Fruit fly (Drosophila melanogaster): Measurements from ENCODE around the gene ntc.

Gene ntc

DNA sequence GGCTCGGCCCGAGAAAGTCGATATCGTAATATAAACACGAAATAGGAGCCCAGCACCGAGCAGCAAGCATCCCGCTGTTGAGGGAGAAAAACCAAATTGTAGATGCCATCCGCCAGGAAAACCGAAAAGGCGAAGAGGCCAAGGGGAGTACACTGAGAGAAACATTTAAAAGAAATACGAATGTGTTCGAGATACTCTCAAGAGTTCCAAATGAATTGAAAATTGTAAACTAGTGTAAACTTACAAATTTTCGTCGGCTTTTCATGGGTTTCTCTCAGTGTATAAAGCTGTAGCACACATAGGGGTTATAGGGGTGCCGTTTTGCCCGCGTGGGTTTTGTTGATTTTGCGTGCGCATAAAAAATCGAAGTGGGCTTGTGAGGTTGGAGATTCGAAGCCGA lies 3.6 kb downstream of the ntc start (continued):
- TF ChIP-seq Lpt (GFP tag; optimal IDR thresholded peaks at IDR 0.05) (no peak), Dek (tag; optimal IDR thresholded peaks at IDR 0.05) (peak; percentile 79), pros (GFP tag; optimal IDR thresholded peaks at IDR 0.05) (no peak), CG10366 (GFP tag; IDR thresholded peaks at IDR 0.05) (peak; percentile 69), CG13424 (tag; optimal IDR thresholded peaks at IDR 0.05) (peak; percentile 80), CG33557 (GFP tag; optimal IDR thresholded peaks at IDR 0.05) (no peak), CG6791 (GFP tag; IDR thresholded peaks at IDR 0.05; ENCODE audit: partially characterized antibody) (no peak), CG13775 (GFP tag; optimal IDR thresholded peaks at IDR 0.05) (peak; percentile 62), CG30431 (GFP tag; optimal IDR thresholded peaks at IDR 0.05) (peak; percentile 34), Jarid2 (GFP tag; optimal IDR thresholded peaks at IDR 0.05) (peak; percentile 26), CG3726 (GFP tag; IDR thresholded peaks at IDR 0.05) (no peak), CG31388 (GFP tag; optimal IDR thresholded peaks at IDR 0.05) (no peak), cas (GFP tag; IDR thresholded peaks at IDR 0.05) (peak; percentile 58; the same call in 1 of the 2 replicates), CG1024 (GFP tag; IDR thresholded peaks at IDR 0.05) (peak; percentile 60), wek (GFP tag; optimal IDR thresholded peaks at IDR 0.05) (peak; percentile 22), CG17359 (tag; optimal IDR thresholded peaks at IDR 0.05) (peak; percentile 66), GATAe (GFP tag; conservative IDR thresholded peaks at IDR 0.05) (no peak), CG6254 (GFP tag; optimal IDR thresholded peaks at IDR 0.05) (no peak), CG13894 (tag; optimal IDR thresholded peaks at IDR 0.05) (peak; percentile 90), insv (GFP tag; optimal IDR thresholded peaks at IDR 0.05) (peak in 1 of 2 experiments; percentile 29), grn (GFP tag; optimal IDR thresholded peaks at IDR 0.05) (no peak), HmgD (GFP tag; optimal IDR thresholded peaks at IDR 0.05) (peak; percentile 14), ci (GFP tag; IDR thresholded peaks at IDR 0.05) (peak; percentile 90), Ravus (GFP tag; IDR thresholded peaks at IDR 0.05) (peak; percentile 30), twi (tag; optimal IDR thresholded peaks at IDR 0.05) (no peak), ind (GFP tag; optimal IDR thresholded peaks at IDR 0.05) (peak; percentile 61), Bdp1 (GFP tag; optimal IDR thresholded peaks at IDR 0.05) (peak; percentile 47), CrebB (tag; optimal IDR thresholded peaks at IDR 0.05) (peak; percentile 84), Meics (GFP tag; optimal IDR thresholded peaks at IDR 0.05) (peak; percentile 78), ssp (GFP tag; IDR thresholded peaks at IDR 0.05) (peak; percentile 33; the same call in 1 of the 2 replicates), Eip74EF (GFP tag; optimal IDR thresholded peaks at IDR 0.05) (no peak), psq (GFP tag; optimal IDR thresholded peaks at IDR 0.05) (no peak), CG1529 (GFP tag; optimal IDR thresholded peaks at IDR 0.05) (peak; percentile 26), lab (GFP tag; optimal IDR thresholded peaks at IDR 0.05) (peak; percentile 87), CG18619 (GFP tag; optimal IDR thresholded peaks at IDR 0.05) (peak; percentile 77), CG43689 (GFP tag; IDR thresholded peaks at IDR 0.05) (peak; percentile 47; the same call in 1 of the 2 replicates), dm (GFP tag; optimal IDR thresholded peaks at IDR 0.05) (peak; percentile 64), CG10321 (GFP tag; IDR thresholded peaks at IDR 0.05) (0 out of 2 replicates have a peak, but pooled peaks have one; percentile 25), CG1647 (GFP tag; optimal IDR thresholded peaks at IDR 0.05) (peak; percentile 19), HLH3B (GFP tag; IDR thresholded peaks at IDR 0.05) (peak; percentile 79), CG7372 (GFP tag; IDR thresholded peaks at IDR 0.05) (peak; percentile 47; the same call in 1 of the 2 replicates), CG12104 (GFP tag; optimal IDR thresholded peaks at IDR 0.05) (peak; percentile 32), emc (GFP tag; optimal IDR thresholded peaks at IDR 0.05) (peak; percentile 40), dmrt99B (tag; optimal IDR thresholded peaks at IDR 0.05) (peak; percentile 71), CG2712 (tag; optimal IDR thresholded peaks at IDR 0.05) (peak; percentile 60), CG6175 (GFP tag; IDR thresholded peaks at IDR 0.05) (peak; percentile 33; the same call in 1 of the 3 replicates), CG15696 (tag; optimal IDR thresholded peaks at IDR 0.05) (peak; percentile 17), CG6654 (GFP tag; optimal IDR thresholded peaks at IDR 0.05) (no peak), Sin3A (optimal IDR thresholded peaks at IDR 0.05) (no peak), CG16815 (GFP tag; optimal IDR thresholded peaks at IDR 0.05) (peak; percentile 14), yki (optimal IDR thresholded peaks at IDR 0.05) (no peak), CG3838 (GFP tag; optimal IDR thresholded peaks at IDR 0.05) (peak; percentile 4)
